In the genomic region with DNA sequence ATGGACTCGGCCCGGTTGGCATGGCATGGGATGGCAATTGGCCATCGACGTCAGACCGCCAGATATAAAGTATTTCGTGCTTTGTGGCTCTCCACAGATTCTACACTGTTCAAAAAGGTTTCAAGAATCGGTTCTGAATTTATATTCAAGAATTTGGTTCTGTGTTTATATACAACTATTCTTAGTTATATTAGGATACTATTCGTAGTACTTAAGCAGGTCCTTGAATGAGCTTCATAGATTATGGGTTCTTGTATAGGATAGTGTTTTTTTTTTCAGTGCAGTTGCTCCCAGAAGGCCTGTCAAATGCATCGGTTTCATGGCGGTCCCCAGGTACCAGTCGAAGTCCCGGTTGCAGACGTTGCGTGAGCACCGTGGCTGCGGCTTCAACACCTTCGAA, we compare ENCODE assay signal across 4 fruit fly cellular contexts.
TF ChIP-seq lines count a peak whose summit lies in the region.

No protein-coding gene starts in this region.

- TF ChIP-seq CTCF in whole organism, embryonic (GFP tag; optimal IDR thresholded peaks at IDR 0.05; lab: Kevin White, UChicago) = no peak

TF ChIP-seq in whole organism, embryonic, 481 proteins besides CTCF, POLR2A, EP300 and RAD21 (continues in another document):
- no peak for TF ChIP-seq MBD-R2 (GFP tag; IDR thresholded peaks at IDR 0.05; lab: Robert Waterston, UW)
- peak; percentile 42; the same call in 1 of the 2 replicates for TF ChIP-seq sim (GFP tag; IDR thresholded peaks at IDR 0.05; lab: Robert Waterston, UW)
- TF ChIP-seq z (GFP tag; IDR thresholded peaks at IDR 0.05; lab: Robert Waterston, UW) = no peak
- TF ChIP-seq CG10654 (GFP tag; optimal IDR thresholded peaks at IDR 0.05; lab: Kevin White, UChicago) = no peak
- no peak for TF ChIP-seq CG32772 (GFP tag; IDR thresholded peaks at IDR 0.05; lab: Robert Waterston, UW)
- TF ChIP-seq toy (GFP tag; IDR thresholded peaks at IDR 0.05; lab: Robert Waterston, UW) = no peak
- no peak for TF ChIP-seq Lpt (GFP tag; optimal IDR thresholded peaks at IDR 0.05; lab: Kevin White, UChicago)
- TF ChIP-seq CG18764 (GFP tag; optimal IDR thresholded peaks at IDR 0.05; lab: Kevin White, UChicago) = peak; percentile 4
- no peak for TF ChIP-seq CG10267 (tag; optimal IDR thresholded peaks at IDR 0.05; lab: Kevin White, UChicago)
- TF ChIP-seq CG15696 (tag; optimal IDR thresholded peaks at IDR 0.05; lab: Kevin White, UChicago) = peak; percentile 60
- TF ChIP-seq prd (optimal IDR thresholded peaks at IDR 0.05; lab: Kevin White, UChicago) = no peak
- TF ChIP-seq prd (GFP tag; IDR thresholded peaks at IDR 0.05; lab: Robert Waterston, UW) = peak; percentile 61
- TF ChIP-seq CG10959 (GFP tag; IDR thresholded peaks at IDR 0.05; lab: Robert Waterston, UW) = 0 out of 2 replicates have a peak, but pooled peaks have one; percentile 37
- TF ChIP-seq CG9876 (GFP tag; optimal IDR thresholded peaks at IDR 0.05; lab: Kevin White, UChicago) = no peak
- no peak for TF ChIP-seq CG32767 (GFP tag; IDR thresholded peaks at IDR 0.05; lab: Robert Waterston, UW)
- no peak for TF ChIP-seq CG3726 (GFP tag; IDR thresholded peaks at IDR 0.05; lab: Robert Waterston, UW)
- peak; percentile 14 for TF ChIP-seq CG30403 (GFP tag; optimal IDR thresholded peaks at IDR 0.05; lab: Kevin White, UChicago)
- TF ChIP-seq zen (tag; optimal IDR thresholded peaks at IDR 0.05; lab: Kevin White, UChicago) = peak; percentile 35
- TF ChIP-seq CG8765 (GFP tag; IDR thresholded peaks at IDR 0.05; lab: Robert Waterston, UW) = 0 out of 2 replicates have a peak, but pooled peaks have one; percentile 14
- peak; percentile 21; the same call in 1 of the 3 replicates for TF ChIP-seq CG17361 (GFP tag; IDR thresholded peaks at IDR 0.05; lab: Robert Waterston, UW)
- TF ChIP-seq ara (GFP tag; IDR thresholded peaks at IDR 0.05; lab: Robert Waterston, UW) = peak; percentile 37; the same call in 1 of the 2 replicates

TF ChIP-seq in whole organism, prepupa, 60 proteins besides CTCF, POLR2A, EP300 and RAD21 (continues in another document):
- TF ChIP-seq Sox14 (GFP tag; optimal IDR thresholded peaks at IDR 0.05; lab: Kevin White, UChicago) = peak; percentile 94
- peak; percentile 91 for TF ChIP-seq CG11762 (GFP tag; optimal IDR thresholded peaks at IDR 0.05; lab: Kevin White, UChicago; ENCODE audit: insufficient read depth)
- TF ChIP-seq CG11902 (GFP tag; optimal IDR thresholded peaks at IDR 0.05; lab: Kevin White, UChicago) = peak; percentile 84
- peak; percentile 94 for TF ChIP-seq CG6163 (GFP tag; IDR thresholded peaks at IDR 0.05; lab: Robert Waterston, UW)
- peak; percentile 94 for TF ChIP-seq lz (GFP tag; optimal IDR thresholded peaks at IDR 0.05; lab: Kevin White, UChicago)
- peak; percentile 92 for TF ChIP-seq CG6854 (GFP tag; optimal IDR thresholded peaks at IDR 0.05; lab: Kevin White, UChicago)
- TF ChIP-seq Sox102F (GFP tag; optimal IDR thresholded peaks at IDR 0.05; lab: Kevin White, UChicago) = peak; percentile 88
- TF ChIP-seq CG31627 (GFP tag; optimal IDR thresholded peaks at IDR 0.05; lab: Kevin White, UChicago) = peak; percentile 94
- peak; percentile 70 for TF ChIP-seq CG4318 (GFP tag; optimal IDR thresholded peaks at IDR 0.05; lab: Kevin White, UChicago)
- peak; percentile 86 to 94 for TF ChIP-seq ss (GFP tag; optimal IDR thresholded peaks at IDR 0.05; lab: Kevin White, UChicago)
- peak; percentile 67 for TF ChIP-seq fd85E (GFP tag; optimal IDR thresholded peaks at IDR 0.05; lab: Kevin White, UChicago)
- TF ChIP-seq CG1621 (tag; optimal IDR thresholded peaks at IDR 0.05; lab: Kevin White, UChicago) = peak; percentile 89
- peak; percentile 94 for TF ChIP-seq Hr39 (GFP tag; optimal IDR thresholded peaks at IDR 0.05; lab: Kevin White, UChicago)
- peak; percentile 81 for TF ChIP-seq CG32006 (GFP tag; optimal IDR thresholded peaks at IDR 0.05; lab: Kevin White, UChicago)
- peak; percentile 95 for TF ChIP-seq cyc (GFP tag; optimal IDR thresholded peaks at IDR 0.05; lab: Kevin White, UChicago)
- peak; percentile 91 for TF ChIP-seq CG3032 (tag; optimal IDR thresholded peaks at IDR 0.05; lab: Kevin White, UChicago)
- peak; percentile 77 for TF ChIP-seq CG6276 (GFP tag; optimal IDR thresholded peaks at IDR 0.05; lab: Kevin White, UChicago)
- peak; percentile 95 for TF ChIP-seq topi (GFP tag; optimal IDR thresholded peaks at IDR 0.05; lab: Kevin White, UChicago)
- TF ChIP-seq CG15336 (GFP tag; IDR thresholded peaks at IDR 0.05; lab: Robert Waterston, UW) = peak; percentile 81
- peak; percentile 87 for TF ChIP-seq CG8632 (GFP tag; optimal IDR thresholded peaks at IDR 0.05; lab: Kevin White, UChicago)
- TF ChIP-seq CG10669 (GFP tag; optimal IDR thresholded peaks at IDR 0.05; lab: Kevin White, UChicago) = peak; percentile 90
- TF ChIP-seq Met (GFP tag; optimal IDR thresholded peaks at IDR 0.05; lab: Kevin White, UChicago) = peak; percentile 96

TF ChIP-seq in whole organism, pupa, 21 proteins besides CTCF, POLR2A, EP300 and RAD21:
- TF ChIP-seq Ets98B (GFP tag; IDR thresholded peaks at IDR 0.05; lab: Robert Waterston, UW) (peak; percentile 81), gl (tag; optimal IDR thresholded peaks at IDR 0.05; lab: Kevin White, UChicago) (peak; percentile 82), rn (GFP tag; IDR thresholded peaks at IDR 0.05; lab: Robert Waterston, UW) (peak; percentile 64), CG8301 (tag; optimal IDR thresholded peaks at IDR 0.05; lab: Kevin White, UChicago) (peak; percentile 94), CG17806 (tag; optimal IDR thresholded peaks at IDR 0.05; lab: Kevin White, UChicago) (peak; percentile 95), Snoo (tag; optimal IDR thresholded peaks at IDR 0.05; lab: Kevin White, UChicago) (peak; percentile 92), CG4496 (GFP tag; IDR thresholded peaks at IDR 0.05; lab: Robert Waterston, UW) (peak; percentile 88), CG12605 (GFP tag; IDR thresholded peaks at IDR 0.05; lab: Robert Waterston, UW) (peak; percentile 85), EcR (GFP tag; optimal IDR thresholded peaks at IDR 0.05; lab: Kevin White, UChicago) (peak; percentile 9), CG15710 (tag; optimal IDR thresholded peaks at IDR 0.05; lab: Kevin White, UChicago) (peak; percentile 92), Pif1B (GFP tag; optimal IDR thresholded peaks at IDR 0.05; lab: Kevin White, UChicago) (peak; percentile 87), CG9948 (tag; optimal IDR thresholded peaks at IDR 0.05; lab: Kevin White, UChicago) (peak; percentile 92), CG14655 (GFP tag; optimal IDR thresholded peaks at IDR 0.05; lab: Kevin White, UChicago) (peak; percentile 94), CG13204 (GFP tag; optimal IDR thresholded peaks at IDR 0.05; lab: Kevin White, UChicago) (peak; percentile 87), CG10348 (GFP tag; IDR thresholded peaks at IDR 0.05; lab: Robert Waterston, UW) (no peak), Pif1A (GFP tag; optimal IDR thresholded peaks at IDR 0.05; lab: Kevin White, UChicago) (peak; percentile 93), fd96Ca (GFP tag; IDR thresholded peaks at IDR 0.05; lab: Robert Waterston, UW) (peak; percentile 81), CG32121 (GFP tag; IDR thresholded peaks at IDR 0.05; lab: Robert Waterston, UW) (peak; percentile 67; the same call in 1 of the 2 replicates), CG34367 (tag; optimal IDR thresholded peaks at IDR 0.05; lab: Kevin White, UChicago) (peak; percentile 91), D1 (tag; optimal IDR thresholded peaks at IDR 0.05; lab: Kevin White, UChicago) (peak; percentile 59), CG8159 (tag; optimal IDR thresholded peaks at IDR 0.05; lab: Kevin White, UChicago) (peak; percentile 94)
TF ChIP-seq in whole organism, pupa: peak in this region for 20.

TF ChIP-seq in whole organism, wandering third instar larva, 38 proteins besides CTCF, POLR2A, EP300 and RAD21 (continues in another document):
- peak; percentile 88 for TF ChIP-seq woc (GFP tag; optimal IDR thresholded peaks at IDR 0.05; lab: Kevin White, UChicago)
- peak; percentile 94 for TF ChIP-seq Hnf4 (GFP tag; optimal IDR thresholded peaks at IDR 0.05; lab: Kevin White, UChicago)
- no peak for TF ChIP-seq Myc (optimal IDR thresholded peaks at IDR 0.05; lab: Kevin White, UChicago)
- peak; percentile 90 for TF ChIP-seq sage (GFP tag; optimal IDR thresholded peaks at IDR 0.05; lab: Kevin White, UChicago)
- TF ChIP-seq br (GFP tag; optimal IDR thresholded peaks at IDR 0.05; lab: Kevin White, UChicago) = peak; percentile 96
- no peak for TF ChIP-seq Hr78 (GFP tag; optimal IDR thresholded peaks at IDR 0.05; lab: Kevin White, UChicago)
- peak; percentile 84 for TF ChIP-seq Rel (GFP tag; optimal IDR thresholded peaks at IDR 0.05; lab: Kevin White, UChicago)
- peak; percentile 77 for TF ChIP-seq Rel (tag; optimal IDR thresholded peaks at IDR 0.05; lab: Kevin White, UChicago)
- TF ChIP-seq dsf (GFP tag; optimal IDR thresholded peaks at IDR 0.05; lab: Kevin White, UChicago; ENCODE audit: borderline replicate concordance) = peak; percentile 75
- TF ChIP-seq OdsH (GFP tag; optimal IDR thresholded peaks at IDR 0.05; lab: Kevin White, UChicago) = peak; percentile 96
- TF ChIP-seq Hr83 (GFP tag; optimal IDR thresholded peaks at IDR 0.05; lab: Kevin White, UChicago; ENCODE audit: poor library complexity, severe bottlenecking) = no peak
- TF ChIP-seq lola (GFP tag; optimal IDR thresholded peaks at IDR 0.05; lab: Kevin White, UChicago) = no peak
- TF ChIP-seq dl (GFP tag; optimal IDR thresholded peaks at IDR 0.05; lab: Kevin White, UChicago; ENCODE audit: insufficient read depth in 1 of 2, partially characterized antibody in 2 of 2) = no peak
- TF ChIP-seq rgr (GFP tag; optimal IDR thresholded peaks at IDR 0.05; lab: Kevin White, UChicago) = peak; percentile 94
- peak; percentile 32 for TF ChIP-seq CrebA (GFP tag; optimal IDR thresholded peaks at IDR 0.05; lab: Kevin White, UChicago; ENCODE audit: borderline replicate concordance)
- no peak for TF ChIP-seq Dfd (GFP tag; optimal IDR thresholded peaks at IDR 0.05; lab: Kevin White, UChicago)
- peak; percentile 28 for TF ChIP-seq Mio (GFP tag; optimal IDR thresholded peaks at IDR 0.05; lab: Kevin White, UChicago)
- peak; percentile 94 for TF ChIP-seq brk (GFP tag; optimal IDR thresholded peaks at IDR 0.05; lab: Kevin White, UChicago)
- no peak for TF ChIP-seq N (GFP tag; optimal IDR thresholded peaks at IDR 0.05; lab: Kevin White, UChicago)
- no peak for TF ChIP-seq Abd-B (GFP tag; optimal IDR thresholded peaks at IDR 0.05; lab: Kevin White, UChicago)
- no peak for TF ChIP-seq Vsx2 (GFP tag; optimal IDR thresholded peaks at IDR 0.05; lab: Kevin White, UChicago; ENCODE audit: partially characterized antibody)
- TF ChIP-seq CG32264 (GFP tag; optimal IDR thresholded peaks at IDR 0.05; lab: Kevin White, UChicago) = peak; percentile 87
- TF ChIP-seq Jra (GFP tag; optimal IDR thresholded peaks at IDR 0.05; lab: Kevin White, UChicago) = peak; percentile 95
- peak; percentile 86 for TF ChIP-seq CG9705 (GFP tag; optimal IDR thresholded peaks at IDR 0.05; lab: Kevin White, UChicago)
- peak; percentile 49 for TF ChIP-seq GATAd (GFP tag; optimal IDR thresholded peaks at IDR 0.05; lab: Kevin White, UChicago)
- no peak for TF ChIP-seq Dif (GFP tag; optimal IDR thresholded peaks at IDR 0.05; lab: Kevin White, UChicago; ENCODE audit: partially characterized antibody)
- TF ChIP-seq HLH106 (tag; optimal IDR thresholded peaks at IDR 0.05; lab: Kevin White, UChicago) = peak; percentile 93

Comparison
In these comparisons a context has a peak if more than half of its experiments do, and no peak if none do; other contexts are left out.
1. Of the 7 proteins assayed by ChIP-seq in both whole organism, embryonic and whole organism, prepupa: peak only in whole organism, embryonic: none; only in whole organism, prepupa: CG16779, CG6854, Gug, Hr39, Lpt and Sox102F; in both: Blimp-1; in neither: 0.